Fruit fly (Drosophila melanogaster) whole organism, embryonic: ENCODE results near the gene Or82a.
A peak's percentile ranks its signal among the peaks of the same experiment; 100 is the strongest.

Experiments used
- Adf1 ChIP-seq: fragments of 200-800 bp; sonication (Bioruptor generic); IDR thresholded peaks from 2 replicates; pipeline ENCODE4 v1.3.6; 2022; ENCODE audit warnings: missing biosample characterization, missing genetic modification characterization
- CG10209 ChIP-seq: fragments of 200-800 bp; sonication (Bioruptor generic); optimal IDR thresholded peaks from 3 replicates; lab custom pipeline; 2017; ENCODE audit warnings: missing biosample characterization, mild to moderate bottlenecking, missing genetic modification characterization, missing genetic modification reagents
- CG10543 ChIP-seq: fragments of 200-800 bp; sonication (Bioruptor generic); optimal IDR thresholded peaks from 3 replicates; lab custom pipeline; 2017; ENCODE audit warnings: missing biosample characterization, mild to moderate bottlenecking, missing genetic modification characterization, moderate library complexity
- CG13775 ChIP-seq: fragments of 200-800 bp; sonication (Bioruptor generic); optimal IDR thresholded peaks from 3 replicates; lab custom pipeline; 2017; ENCODE audit warnings: missing biosample characterization, mild to moderate bottlenecking, missing genetic modification characterization
- CG13894 ChIP-seq: fragments of 200-800 bp; sonication (Bioruptor generic); optimal IDR thresholded peaks from 3 replicates; lab custom pipeline; 2018; ENCODE audit warnings: missing biosample characterization, mild to moderate bottlenecking, missing genetic modification characterization, moderate library complexity
- CG1529 ChIP-seq: fragments of 200-800 bp; sonication (Bioruptor generic); optimal IDR thresholded peaks from 3 replicates; lab custom pipeline; 2018; ENCODE audit warnings: missing biosample characterization, missing genetic modification characterization
- CG15696 ChIP-seq: fragments of 200-800 bp; sonication (Bioruptor generic); optimal IDR thresholded peaks from 2 replicates; lab custom pipeline; 2019; ENCODE audit warnings: missing biosample characterization, mild to moderate bottlenecking, missing genetic modification characterization, moderate library complexity
- CG17385 ChIP-seq: fragments of 200-800 bp; sonication (Bioruptor generic); optimal IDR thresholded peaks from 3 replicates; lab custom pipeline; 2018; ENCODE audit warnings: missing biosample characterization, mild to moderate bottlenecking, missing genetic modification characterization
- CG1832 ChIP-seq: fragments of 200-800 bp; sonication (Bioruptor generic); optimal IDR thresholded peaks from 2 replicates; lab custom pipeline; 2017; ENCODE audit warnings: missing biosample characterization, mild to moderate bottlenecking, missing genetic modification characterization, inconsistent platforms
- CG2199 ChIP-seq: fragments of 200-800 bp; sonication (Bioruptor generic); IDR thresholded peaks from 3 replicates; pipeline ENCODE4 v1.3.6; 2022; ENCODE audit warnings: missing biosample characterization, missing genetic modification characterization
- CG3281 ChIP-seq: fragments of 200-800 bp; sonication (Bioruptor generic); optimal IDR thresholded peaks from 3 replicates; lab custom pipeline; 2017; ENCODE audit warnings: missing biosample characterization, mild to moderate bottlenecking, missing genetic modification characterization
- CG34376 ChIP-seq: fragments of 200-800 bp; sonication (Bioruptor generic); optimal IDR thresholded peaks from 2 replicates; lab custom pipeline; 2018; ENCODE audit warnings: missing biosample characterization, mild to moderate bottlenecking, missing genetic modification characterization
- CG7963 ChIP-seq: fragments of 200-800 bp; sonication (Bioruptor generic); IDR thresholded peaks from 3 replicates; pipeline ENCODE4 v1.3.6; 2022; ENCODE audit warnings: missing biosample characterization, missing genetic modification characterization; ENCODE audit not compliant: partially characterized antibody
- Deaf1 ChIP-seq: fragments of 200-800 bp; optimal IDR thresholded peaks from 3 replicates; lab custom pipeline; 2019; ENCODE audit warnings: missing biosample characterization, mild to moderate bottlenecking, missing genetic modification characterization, moderate library complexity
- Drgx ChIP-seq: fragments of 200-800 bp; sonication (Bioruptor generic); IDR thresholded peaks from 2 replicates; pipeline ENCODE4 v1.3.6; 2022; ENCODE audit warnings: missing biosample characterization, missing genetic modification characterization
- Ets65A ChIP-seq: fragments of 200-800 bp; sonication (Bioruptor generic); peaks from one replicate; lab custom pipeline; 2016; ENCODE audit warnings: missing biosample characterization, missing genetic modification characterization
- Hand ChIP-seq: fragments of 200-800 bp; sonication (Bioruptor generic); optimal IDR thresholded peaks from 2 replicates; lab custom pipeline; 2017; ENCODE audit warnings: mild to moderate bottlenecking, missing biosample characterization, missing genetic modification reagents, missing genetic modification characterization
- Hey ChIP-seq: fragments of 200-800 bp; sonication (Bioruptor generic); optimal IDR thresholded peaks from 3 replicates; lab custom pipeline; 2018; ENCODE audit warnings: missing biosample characterization, mild to moderate bottlenecking, missing genetic modification characterization
- Mad ChIP-seq: fragments of 200-800 bp; sonication (Bioruptor generic); optimal IDR thresholded peaks from 2 replicates; lab custom pipeline; 2016; ENCODE audit warnings: missing biosample characterization, missing genetic modification characterization
- Med ChIP-seq: fragments of 200-800 bp; sonication (Bioruptor generic); peaks from one replicate; lab custom pipeline; 2016; ENCODE audit warnings: missing biosample characterization, missing genetic modification characterization, mild to moderate bottlenecking, inconsistent platforms, moderate library complexity
- Meics ChIP-seq: fragments of 200-800 bp; sonication (Bioruptor generic); optimal IDR thresholded peaks from 2 replicates; lab custom pipeline; 2017; ENCODE audit warnings: missing biosample characterization, mild to moderate bottlenecking, missing genetic modification characterization
- NfI ChIP-seq: fragments of 200-800 bp; sonication (Bioruptor generic); optimal IDR thresholded peaks from 3 replicates; lab custom pipeline; 2018; ENCODE audit warnings: missing biosample characterization, mild to moderate bottlenecking, missing genetic modification characterization, moderate library complexity
- Spps ChIP-seq: fragments of 200-800 bp; sonication (Bioruptor generic); optimal IDR thresholded peaks from 2 replicates; lab custom pipeline; 2018; ENCODE audit warnings: missing biosample characterization, mild to moderate bottlenecking, missing genetic modification characterization
- Trl ChIP-seq, 3 experiments: fragments of >200 bp in 2 of 3; fragments of 200-800 bp in 1 of 3; sonication (Bioruptor generic) in 1 of 3; optimal IDR thresholded peaks; 2 replicates in 1 of 3; 3 replicates in 2 of 3; lab custom pipeline; 2016 to 2017; ENCODE audit warnings: missing biosample characterization in 1 of 3, missing genetic modification characterization in 1 of 3
- abd-A ChIP-seq: fragments of 200-800 bp; sonication (Bioruptor generic); optimal IDR thresholded peaks from 3 replicates; lab custom pipeline; 2019; ENCODE audit warnings: missing biosample characterization, mild to moderate bottlenecking, missing genetic modification characterization, moderate library complexity
- az2 ChIP-seq: fragments of 200-800 bp; sonication (Bioruptor generic); optimal IDR thresholded peaks from 3 replicates; lab custom pipeline; 2016; ENCODE audit warnings: missing biosample characterization, missing genetic modification characterization
- chinmo ChIP-seq: fragments of 200-800 bp; sonication (Bioruptor generic); IDR thresholded peaks from 4 replicates; pipeline ENCODE4 v1.3.6; 2022; ENCODE audit warnings: missing biosample characterization, missing genetic modification characterization; ENCODE audit not compliant: partially characterized antibody
- ci ChIP-seq: fragments of 200-800 bp; sonication (Bioruptor generic); IDR thresholded peaks from 3 replicates; pipeline ENCODE4 v1.3.6; 2022; ENCODE audit warnings: missing biosample characterization, missing genetic modification characterization
- crol ChIP-seq: fragments of 200-800 bp; sonication (Bioruptor generic); IDR thresholded peaks from 2 replicates; pipeline ENCODE4 v1.3.6; 2022; ENCODE audit warnings: missing biosample characterization, missing genetic modification characterization
- esg ChIP-seq: fragments of 200-800 bp; sonication (Bioruptor generic); conservative IDR thresholded peaks from 2 replicates; pipeline ENCODE4 v1.3.6; 2022; ENCODE audit warnings: missing biosample characterization, missing genetic modification characterization
- ewg ChIP-seq: fragments of 200-800 bp; sonication (Bioruptor generic); optimal IDR thresholded peaks from 3 replicates; lab custom pipeline; 2017; ENCODE audit warnings: mild to moderate bottlenecking, missing biosample characterization, missing genetic modification reagents, missing genetic modification characterization
- gro ChIP-seq: fragments of 200-800 bp; sonication (Bioruptor generic); optimal IDR thresholded peaks from 2 replicates; lab custom pipeline; 2016; ENCODE audit warnings: missing biosample characterization, missing genetic modification characterization
- lov ChIP-seq, 2 experiments: fragments of 200-800 bp in 1 of 2; fragments of >200 bp in 1 of 2; sonication (Bioruptor generic) in 1 of 2; IDR thresholded peaks in 1 of 2; optimal IDR thresholded peaks in 1 of 2; 2 replicates in 1 of 2; 3 replicates in 1 of 2; pipeline versions ENCODE4 v1.3.6 to Lab custom; 2017 to 2022; ENCODE audit warnings: missing biosample characterization in 1 of 2, missing genetic modification characterization in 1 of 2
- nerfin-1 ChIP-seq: fragments of 200-800 bp; sonication (Bioruptor generic); optimal IDR thresholded peaks from 3 replicates; lab custom pipeline; 2019; ENCODE audit warnings: missing biosample characterization, mild to moderate bottlenecking, missing genetic modification characterization, moderate library complexity
- nom ChIP-seq: fragments of 200-800 bp; sonication (Bioruptor generic); optimal IDR thresholded peaks from 2 replicates; lab custom pipeline; 2017; ENCODE audit warnings: missing biosample characterization, missing genetic modification characterization, mild to moderate bottlenecking, moderate library complexity, missing genetic modification reagents
- onecut ChIP-seq: fragments of 200-800 bp; sonication (Bioruptor generic); IDR thresholded peaks from 2 replicates; pipeline ENCODE4 v1.3.6; 2022; ENCODE audit warnings: missing biosample characterization, missing genetic modification characterization
- pros ChIP-seq: fragments of 200-800 bp; sonication (Bioruptor generic); optimal IDR thresholded peaks from 3 replicates; lab custom pipeline; 2019; ENCODE audit warnings: missing biosample characterization, mild to moderate bottlenecking, missing genetic modification characterization, moderate library complexity
- pzg ChIP-seq: fragments of 200-800 bp; sonication (Bioruptor generic); optimal IDR thresholded peaks from 3 replicates; lab custom pipeline; 2018; ENCODE audit warnings: missing biosample characterization, mild to moderate bottlenecking, missing genetic modification characterization, moderate library complexity
- run ChIP-seq: fragments of 200-800 bp; sonication (Bioruptor generic); optimal IDR thresholded peaks from 3 replicates; lab custom pipeline; 2018; ENCODE audit warnings: missing biosample characterization, mild to moderate bottlenecking, missing genetic modification characterization
- sc ChIP-seq, 3 experiments: fragments of >200 bp in 2 of 3; fragments of 200-800 bp in 1 of 3; sonication (Bioruptor generic) in 1 of 3; optimal IDR thresholded peaks; 2 replicates in 2 of 3; 3 replicates in 1 of 3; lab custom pipeline; 2017; ENCODE audit warnings: mild to moderate bottlenecking in 1 of 3, missing biosample characterization in 1 of 3, missing genetic modification characterization in 1 of 3, missing genetic modification reagents in 1 of 3
- sens-2 ChIP-seq: fragments of 200-800 bp; sonication (Bioruptor generic); IDR thresholded peaks from 2 replicates; pipeline ENCODE4 v1.3.6; 2022; ENCODE audit warnings: missing biosample characterization, missing genetic modification characterization
- sna ChIP-seq: fragments of 200-800 bp; sonication (Bioruptor generic); IDR thresholded peaks from 2 replicates; pipeline ENCODE4 v1.3.6; 2022; ENCODE audit warnings: missing biosample characterization, missing genetic modification characterization; ENCODE audit not compliant: partially characterized antibody
- sr ChIP-seq: fragments of 200-800 bp; sonication (Bioruptor generic); IDR thresholded peaks from 3 replicates; pipeline ENCODE4 v1.3.6; 2022; ENCODE audit warnings: missing biosample characterization, missing genetic modification characterization
- sug ChIP-seq: fragments of 200-800 bp; optimal IDR thresholded peaks from 2 replicates; lab custom pipeline; 2019; ENCODE audit warnings: missing biosample characterization, mild to moderate bottlenecking, missing genetic modification characterization, moderate library complexity
- vvl ChIP-seq: fragments of 200-800 bp; sonication (Bioruptor generic); IDR thresholded peaks from 2 replicates; pipeline ENCODE4 v1.3.6; 2022; ENCODE audit warnings: missing biosample characterization, missing genetic modification characterization
- zfh1 ChIP-seq: fragments of 200-800 bp; sonication (Bioruptor generic); IDR thresholded peaks from 3 replicates; pipeline ENCODE4 v1.3.6; 2022; ENCODE audit warnings: missing biosample characterization, missing genetic modification characterization

Gene Or82a

dm6 chr3R:4284376-4284953 lies 27.7 kb downstream of the Or82a start:
- TF ChIP-seq sr (no peak), vvl (GFP tag; lab: Robert Waterston, UW) (0 out of 2 replicates have a peak, but pooled peaks have one; percentile 26), abd-A (tag; lab: Kevin White, UChicago) (peak; percentile 20), Hey (tag; lab: Kevin White, UChicago) (peak; percentile 28), CG17385 (GFP tag; lab: Kevin White, UChicago) (no peak), esg (GFP tag; lab: Robert Waterston, UW) (no peak), ci (0 out of 3 replicates have a peak, but pooled peaks have one; percentile 24), nerfin-1 (tag; lab: Kevin White, UChicago) (peak; percentile 51), onecut (GFP tag; lab: Robert Waterston, UW) (peak; percentile 10; the same call in 1 of the 2 replicates), Ets65A (peak; percentile 16), crol (GFP tag; lab: Robert Waterston, UW) (peak; percentile 26; the same call in 1 of the 2 replicates), CG13775 (GFP tag; lab: Kevin White, UChicago) (peak; percentile 96), Med (GFP tag; lab: Kevin White, UChicago) (peak; percentile 54), pros (peak; percentile 84), CG2199 (GFP tag; lab: Robert Waterston, UW) (peak; percentile 70; the same call in 2 of the 3 replicates), lov (optimal IDR thresholded peaks at IDR 0.05; lab: Kevin White, UChicago) (no peak), lov (GFP tag; IDR thresholded peaks at IDR 0.05; lab: Robert Waterston, UW) (0 out of 3 replicates have a peak, but pooled peaks have one; percentile 50)

dm6 chr3R:4291289-4291688 lies 34.5 kb downstream of the Or82a start:
- peak; percentile 53 for TF ChIP-seq CG10543
- no peak for TF ChIP-seq run
- peak; percentile 98 for TF ChIP-seq ewg (GFP tag; lab: Kevin White, UChicago)
- TF ChIP-seq Adf1, result peak; percentile 85
- no peak for TF ChIP-seq sna (GFP tag; lab: Robert Waterston, UW)
- TF ChIP-seq Mad, result no peak
- no peak for TF ChIP-seq Hand
- TF ChIP-seq Trl (optimal IDR thresholded peaks at IDR 0.05; lab: Kevin White, UChicago), result peak; percentile 4 to 13
- no peak for TF ChIP-seq Trl (GFP tag; optimal IDR thresholded peaks at IDR 0.05; lab: Kevin White, UChicago)
- peak; percentile 9 for TF ChIP-seq CG34376 (GFP tag; lab: Kevin White, UChicago)
- no peak for TF ChIP-seq CG13775 (GFP tag; lab: Kevin White, UChicago)
- peak; percentile 74 for TF ChIP-seq abd-A (tag; lab: Kevin White, UChicago)
- peak; percentile 82 for TF ChIP-seq Deaf1 (tag; lab: Kevin White, UChicago)
- peak; percentile 13 for TF ChIP-seq CG13894 (tag; lab: Kevin White, UChicago)
- TF ChIP-seq nom (GFP tag; lab: Kevin White, UChicago), result peak; percentile 53
- no peak for TF ChIP-seq az2 (GFP tag; lab: Kevin White, UChicago)
- TF ChIP-seq CG1529 (GFP tag; lab: Kevin White, UChicago), result no peak
- no peak for TF ChIP-seq Drgx
- no peak for TF ChIP-seq CG3281 (GFP tag; lab: Kevin White, UChicago)
- no peak for TF ChIP-seq CG10209 (GFP tag; lab: Kevin White, UChicago)
- TF ChIP-seq CG1832, result peak; percentile 19
- TF ChIP-seq CG15696 (tag; lab: Kevin White, UChicago), result no peak
- TF ChIP-seq pzg, result peak; percentile 1
- peak; percentile 69 for TF ChIP-seq sug
- no peak for TF ChIP-seq CG7963 (GFP tag; lab: Robert Waterston, UW)
- TF ChIP-seq Spps, result no peak
- TF ChIP-seq Ets65A, result peak; percentile 76
- TF ChIP-seq sc (optimal IDR thresholded peaks at IDR 0.05; lab: Kevin White, UChicago), result no peak
- no peak for TF ChIP-seq sc (GFP tag; optimal IDR thresholded peaks at IDR 0.05; lab: Kevin White, UChicago)
- TF ChIP-seq chinmo (GFP tag; lab: Robert Waterston, UW), result 0 out of 4 replicates have a peak, but pooled peaks have one; percentile 28
- TF ChIP-seq zfh1 (GFP tag; lab: Robert Waterston, UW), result no peak
- no peak for TF ChIP-seq Meics (GFP tag; lab: Kevin White, UChicago)
- no peak for TF ChIP-seq NfI (GFP tag; lab: Kevin White, UChicago)
- TF ChIP-seq gro (GFP tag; lab: Kevin White, UChicago), result no peak
- TF ChIP-seq sens-2, result no peak
